Worm (Caenorhabditis elegans) whole organism, L1 larva: ENCODE results near the gene Y73B6BL.47.

Experiments used
- C16A3.4 ChIP-seq: fragments of 150-350 bp; optimal IDR thresholded peaks from 2 replicates; lab custom pipeline; 2014; ENCODE audit warnings: missing biosample characterization, missing genetic modification characterization
- blmp-1 ChIP-seq: fragments of 150-350 bp; optimal IDR thresholded peaks from 2 replicates; lab custom pipeline; 2014; ENCODE audit warnings: missing biosample characterization, missing genetic modification characterization
- egl-27 ChIP-seq, 2 experiments: fragments of 150-350 bp in 1 of 2; sonication (generic microtip); optimal IDR thresholded peaks; 3 replicates each; lab custom pipeline; 2017 to 2018; ENCODE audit warnings: missing biosample characterization in 2 of 2, missing genetic modification characterization in 2 of 2, missing genetic modification reagents in 2 of 2
- fkh-4 ChIP-seq: sonication (generic microtip); optimal IDR thresholded peaks from 2 replicates; lab custom pipeline; 2016; ENCODE audit warnings: missing compliant biosample characterization, missing genetic modification characterization, borderline replicate concordance
- grh-1 ChIP-seq: fragments of 200-800 bp; sonication (Bioruptor generic); IDR thresholded peaks from 2 replicates; pipeline ENCODE4 v1.3.6; 2022; ENCODE audit warnings: missing genetic modification reagents, missing genetic modification characterization, missing compliant biosample characterization
- irx-1 ChIP-seq: sonication (generic microtip); optimal IDR thresholded peaks from 2 replicates; lab custom pipeline; 2016; ENCODE audit warnings: missing genetic modification characterization, missing compliant biosample characterization
- lin-14 ChIP-seq: fragments of 200-800 bp; sonication (Bioruptor generic); optimal IDR thresholded peaks from 2 replicates; lab custom pipeline; 2018; ENCODE audit warnings: mild to moderate bottlenecking, missing genetic modification characterization, moderate library complexity, missing compliant biosample characterization
- lin-35 ChIP-seq, 2 experiments: fragments of 150-350 bp; optimal IDR thresholded peaks; 2 replicates each; lab custom pipeline; 2014; ENCODE audit warnings: missing biosample characterization in 2 of 2, missing genetic modification characterization in 2 of 2, missing genetic modification reagents in 2 of 2
- lin-39 ChIP-seq: fragments of 150-350 bp; optimal IDR thresholded peaks from 2 replicates; lab custom pipeline; 2014; ENCODE audit warnings: missing biosample characterization, missing genetic modification reagents, missing genetic modification characterization
- lsy-2 ChIP-seq, 2 experiments: fragments of 150-350 bp; optimal IDR thresholded peaks; 2 replicates each; lab custom pipeline; 2014; ENCODE audit warnings: missing biosample characterization in 2 of 2, missing genetic modification characterization in 2 of 2
- mab-9 ChIP-seq: fragments of 200-800 bp; sonication (Bioruptor generic); IDR thresholded peaks from 2 replicates; pipeline ENCODE4 v1.3.6; 2022; ENCODE audit warnings: missing genetic modification reagents, missing genetic modification characterization, missing compliant biosample characterization
- nhr-11 ChIP-seq: fragments of 150-350 bp; optimal IDR thresholded peaks from 2 replicates; lab custom pipeline; 2014; ENCODE audit warnings: missing biosample characterization, missing genetic modification characterization
- nhr-237 ChIP-seq: fragments of 150-350 bp; optimal IDR thresholded peaks from 2 replicates; lab custom pipeline; 2014; ENCODE audit warnings: missing biosample characterization, missing genetic modification characterization
- pax-3 ChIP-seq: fragments of 200-800 bp; sonication (Bioruptor generic); optimal IDR thresholded peaks from 2 replicates; lab custom pipeline; 2018; ENCODE audit warnings: mild to moderate bottlenecking, missing genetic modification characterization, moderate library complexity, missing compliant biosample characterization

- TF ChIP-seq lin-39 (tag; lab: Kevin White, UChicago) (no peak), egl-27 (tag; optimal IDR thresholded peaks at IDR 0.05; lab: Kevin White, UChicago) (no peak), C16A3.4 (tag; lab: Kevin White, UChicago) (no peak), blmp-1 (tag; lab: Kevin White, UChicago) (peak; percentile 31), fkh-4 (tag; lab: Kevin White, UChicago) (no peak), nhr-237 (tag; lab: Kevin White, UChicago) (no peak), mab-9 (no peak), irx-1 (tag; lab: Kevin White, UChicago) (no peak), pax-3 (no peak), lin-14 (peak; percentile 56), lsy-2 (tag; optimal IDR thresholded peaks at IDR 0.05; lab: Kevin White, UChicago) (no peak), lin-35 (GFP tag; optimal IDR thresholded peaks at IDR 0.05; lab: Kevin White, UChicago) (no peak), nhr-11 (tag; lab: Kevin White, UChicago) (no peak), grh-1 (GFP tag; lab: Robert Waterston, UW) (no peak)
Observed at ce11 chrIV:6335908-6336307, 25.9 kb upstream of the Y73B6BL.47 start, which contains the start of gene mif-4.
